Worm (Caenorhabditis elegans): ENCODE measurements around the gene F07C6.2.

The F07C6.2 gene

ce11 chrIV:12757470-12757869 lies 33.5 kb upstream of the F07C6.2 start, which contains the start of gene flp-9:
Gene flp-9, minus strand, starts transcription at chrIV:12757570.
- no peak for TF ChIP-seq M03D4.4 (tag; optimal IDR thresholded peaks at IDR 0.05)
- TF ChIP-seq nhr-76 (tag; optimal IDR thresholded peaks at IDR 0.05): no peak
- no peak for TF ChIP-seq drap-1 (GFP tag; optimal IDR thresholded peaks at IDR 0.05)
- no peak for TF ChIP-seq bed-3 (GFP tag; optimal IDR thresholded peaks at IDR 0.05)
- TF ChIP-seq pha-4 (tag; optimal IDR thresholded peaks at IDR 0.05): no peak
- no peak for TF ChIP-seq unc-39 (tag; optimal IDR thresholded peaks at IDR 0.05)
- no peak for TF ChIP-seq ham-2 (GFP tag; optimal IDR thresholded peaks at IDR 0.05)
- no peak for TF ChIP-seq ces-1 (GFP tag; optimal IDR thresholded peaks at IDR 0.05)
- TF ChIP-seq elt-1 (tag; optimal IDR thresholded peaks at IDR 0.05; ENCODE audit: borderline replicate concordance, insufficient read depth): no peak
- TF ChIP-seq lin-32 (GFP tag; optimal IDR thresholded peaks at IDR 0.05): no peak
- no peak for TF ChIP-seq mls-2 (tag; optimal IDR thresholded peaks at IDR 0.05)
- TF ChIP-seq nhr-12 (tag; optimal IDR thresholded peaks at IDR 0.05): no peak
- no peak for TF ChIP-seq mep-1 (tag; optimal IDR thresholded peaks at IDR 0.05)

- no peak for TF ChIP-seq pha-4 (tag; optimal IDR thresholded peaks at IDR 0.05)
- peak; percentile 83 for TF ChIP-seq ces-1 (GFP tag; optimal IDR thresholded peaks at IDR 0.05)
- TF ChIP-seq nhr-28 (tag; optimal IDR thresholded peaks at IDR 0.05): no peak
- no peak for TF ChIP-seq lsy-2 (tag; optimal IDR thresholded peaks at IDR 0.05)
Observed at ce11 chrIV:12762782-12763181, 28.2 kb upstream of the F07C6.2 start.

- TF ChIP-seq blmp-1 (tag; optimal IDR thresholded peaks at IDR 0.05) (no peak), nhr-2 (tag; optimal IDR thresholded peaks at IDR 0.05) (no peak), M03D4.4 (tag; optimal IDR thresholded peaks at IDR 0.05) (no peak), pha-4 (tag; optimal IDR thresholded peaks at IDR 0.05) (no peak), drap-1 (GFP tag; optimal IDR thresholded peaks at IDR 0.05) (no peak), bed-3 (GFP tag; optimal IDR thresholded peaks at IDR 0.05) (no peak), elt-3 (tag; optimal IDR thresholded peaks at IDR 0.05) (no peak), lsy-2 (tag; optimal IDR thresholded peaks at IDR 0.05) (no peak), ces-1 (GFP tag; optimal IDR thresholded peaks at IDR 0.05) (no peak), nhr-76 (tag; optimal IDR thresholded peaks at IDR 0.05) (no peak), mab-5 (tag; optimal IDR thresholded peaks at IDR 0.05) (no peak), zip-8 (tag; optimal IDR thresholded peaks at IDR 0.05) (no peak), mep-1 (tag; optimal IDR thresholded peaks at IDR 0.05) (no peak), lin-32 (GFP tag; optimal IDR thresholded peaks at IDR 0.05) (no peak), ham-2 (GFP tag; optimal IDR thresholded peaks at IDR 0.05) (no peak), cnd-1 (tag; optimal IDR thresholded peaks at IDR 0.05) (no peak), nhr-12 (tag; optimal IDR thresholded peaks at IDR 0.05) (no peak), ceh-43 (GFP tag; optimal IDR thresholded peaks at IDR 0.05) (no peak), lin-13 (tag; optimal IDR thresholded peaks at IDR 0.05) (no peak)
Observed at ce11 chrIV:12765067-12765466, 25.9 kb upstream of the F07C6.2 start, which contains the start of gene ZK897.10. Gene ZK897.10, plus strand, starts transcription at chrIV:12765351.

- TF ChIP-seq lsy-2 (tag; optimal IDR thresholded peaks at IDR 0.05) (peak; percentile 3), bed-3 (GFP tag; optimal IDR thresholded peaks at IDR 0.05) (no peak), M03D4.4 (tag; optimal IDR thresholded peaks at IDR 0.05) (no peak), cnd-1 (tag; optimal IDR thresholded peaks at IDR 0.05) (no peak), ham-2 (GFP tag; optimal IDR thresholded peaks at IDR 0.05) (no peak), elt-3 (tag; optimal IDR thresholded peaks at IDR 0.05) (no peak), unc-120 (tag; optimal IDR thresholded peaks at IDR 0.05; ENCODE audit: poor library complexity, severe bottlenecking) (no peak), lin-32 (GFP tag; optimal IDR thresholded peaks at IDR 0.05) (no peak), tbx-8 (GFP tag; optimal IDR thresholded peaks at IDR 0.05) (no peak), nhr-2 (tag; optimal IDR thresholded peaks at IDR 0.05) (no peak), elt-1 (tag; optimal IDR thresholded peaks at IDR 0.05; ENCODE audit: borderline replicate concordance, insufficient read depth) (no peak), ceh-39 (tag; optimal IDR thresholded peaks at IDR 0.05) (no peak), flh-1 (GFP tag; optimal IDR thresholded peaks at IDR 0.05) (no peak), ceh-83 (GFP tag; optimal IDR thresholded peaks at IDR 0.05) (no peak), zip-8 (tag; optimal IDR thresholded peaks at IDR 0.05) (no peak), nhr-12 (tag; optimal IDR thresholded peaks at IDR 0.05) (no peak), sptf-1 (tag; optimal IDR thresholded peaks at IDR 0.05) (peak; percentile 45), ceh-43 (GFP tag; optimal IDR thresholded peaks at IDR 0.05) (no peak), unc-62 (GFP tag; optimal IDR thresholded peaks at IDR 0.05) (no peak), ztf-11 (tag; optimal IDR thresholded peaks at IDR 0.05) (no peak), nhr-28 (tag; optimal IDR thresholded peaks at IDR 0.05) (no peak), snpc-4 (tag; optimal IDR thresholded peaks at IDR 0.05) (no peak), mls-2 (tag; optimal IDR thresholded peaks at IDR 0.05) (peak; percentile 57), nhr-237 (tag; optimal IDR thresholded peaks at IDR 0.05) (no peak), lin-13 (tag; optimal IDR thresholded peaks at IDR 0.05) (no peak), hlh-1 (tag; optimal IDR thresholded peaks at IDR 0.05) (no peak), blmp-1 (tag; optimal IDR thresholded peaks at IDR 0.05) (no peak), pha-4 (tag; optimal IDR thresholded peaks at IDR 0.05) (no peak), mep-1 (tag; optimal IDR thresholded peaks at IDR 0.05) (no peak), unc-39 (tag; optimal IDR thresholded peaks at IDR 0.05) (no peak), drap-1 (GFP tag; optimal IDR thresholded peaks at IDR 0.05) (no peak), sem-2 (GFP tag; optimal IDR thresholded peaks at IDR 0.05) (no peak), ces-1 (GFP tag; optimal IDR thresholded peaks at IDR 0.05) (peak; percentile 79), nhr-76 (tag; optimal IDR thresholded peaks at IDR 0.05) (no peak)
Observed at ce11 chrIV:12771414-12771813, 19.6 kb upstream of the F07C6.2 start.
